Worm (Caenorhabditis elegans): Measurements from ENCODE around the gene csn-6.

Gene csn-6

ce11 chrIV:13348592-13348991, 48.0 kb downstream of the csn-6 start, which contains the start of gene W02A2.12:
Gene W02A2.12 (minus strand): TSS chrIV:13348831.
- TF ChIP-seq unc-62 (GFP tag; optimal IDR thresholded peaks at IDR 0.05), result no peak
